Worm (Caenorhabditis elegans) whole organism, L1 larva: ENCODE measurements around the gene egas-3.

Source experiments
- ama-1 ChIP-seq: fragments of 150-350 bp; optimal IDR thresholded peaks from 2 replicates; lab custom pipeline; 2014
- ceh-88 ChIP-seq: fragments of 200-800 bp; sonication (Bioruptor generic); IDR thresholded peaks from 2 replicates; pipeline ENCODE4 v1.3.6; 2022; ENCODE audit warnings: missing genetic modification characterization, missing compliant biosample characterization
- efl-3 ChIP-seq: fragments of 200-800 bp; sonication (Bioruptor generic); optimal IDR thresholded peaks from 2 replicates; lab custom pipeline; 2018; ENCODE audit warnings: mild to moderate bottlenecking, missing genetic modification characterization, missing compliant biosample characterization
- egl-27 ChIP-seq, 2 experiments: fragments of 150-350 bp in 1 of 2; sonication (generic microtip); optimal IDR thresholded peaks; 3 replicates each; lab custom pipeline; 2017 to 2018; ENCODE audit warnings: missing biosample characterization in 2 of 2, missing genetic modification characterization in 2 of 2, missing genetic modification reagents in 2 of 2
- nhr-11 ChIP-seq: fragments of 150-350 bp; optimal IDR thresholded peaks from 2 replicates; lab custom pipeline; 2014; ENCODE audit warnings: missing biosample characterization, missing genetic modification characterization
- nhr-237 ChIP-seq: fragments of 150-350 bp; optimal IDR thresholded peaks from 2 replicates; lab custom pipeline; 2014; ENCODE audit warnings: missing biosample characterization, missing genetic modification characterization
- nhr-28 ChIP-seq: fragments of 150-350 bp; optimal IDR thresholded peaks from 2 replicates; lab custom pipeline; 2014; ENCODE audit warnings: missing biosample characterization, missing genetic modification characterization
- pqm-1 ChIP-seq: sonication (generic microtip); optimal IDR thresholded peaks from 3 replicates; lab custom pipeline; 2017; ENCODE audit warnings: missing biosample characterization, missing genetic modification characterization
- skn-1 ChIP-seq: fragments of 150-350 bp; optimal IDR thresholded peaks from 2 replicates; lab custom pipeline; 2014; ENCODE audit warnings: missing biosample characterization, missing genetic modification characterization
- tbx-2 ChIP-seq: sonication (generic microtip); optimal IDR thresholded peaks from 2 replicates; lab custom pipeline; 2016; ENCODE audit warnings: missing genetic modification characterization, missing compliant biosample characterization
- vab-15 ChIP-seq: sonication (generic microtip); optimal IDR thresholded peaks from 2 replicates; lab custom pipeline; 2017; ENCODE audit warnings: missing genotype, mild to moderate bottlenecking, missing genetic modification characterization, missing compliant biosample characterization
- zag-1 ChIP-seq: fragments of 150-350 bp; optimal IDR thresholded peaks from 2 replicates; lab custom pipeline; 2014; ENCODE audit warnings: missing biosample characterization, missing genetic modification characterization

DNA sequence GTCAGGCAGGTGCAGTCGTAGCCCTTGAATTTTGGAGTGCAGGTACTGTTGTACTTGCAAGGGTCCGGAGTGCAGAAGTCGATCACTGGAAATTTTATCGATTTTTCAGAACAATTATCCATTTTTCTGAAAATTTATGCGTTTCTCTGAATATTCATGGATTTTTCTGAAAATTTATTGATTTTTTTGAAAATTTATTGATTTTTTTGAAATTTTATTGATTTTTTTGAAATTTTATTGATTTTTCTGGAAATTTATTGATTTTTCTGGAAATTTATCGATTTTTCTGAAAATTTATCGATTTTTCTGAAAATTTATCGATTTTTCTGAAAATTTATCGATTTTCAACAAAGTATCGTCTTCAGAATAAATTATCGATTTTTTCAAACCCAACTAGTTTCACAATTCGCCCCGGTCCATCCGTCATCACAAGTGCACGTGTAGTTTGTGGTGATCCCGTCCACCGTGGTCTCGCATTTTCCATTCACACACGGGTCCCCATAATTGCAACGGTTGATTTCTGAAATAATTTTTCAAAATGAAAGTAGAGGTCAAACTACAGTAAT is 4.1 kb downstream of the egas-3 start:
- TF ChIP-seq ceh-88 (no peak), tbx-2 (tag; lab: Kevin White, UChicago) (no peak), pqm-1 (tag; lab: Kevin White, UChicago) (no peak), ama-1 (lab: Kevin White, UChicago) (no peak), nhr-28 (no peak), egl-27 (tag; optimal IDR thresholded peaks at IDR 0.05; lab: Kevin White, UChicago) (no peak), zag-1 (tag; lab: Kevin White, UChicago) (no peak), vab-15 (no peak), skn-1 (tag; lab: Kevin White, UChicago) (no peak), nhr-11 (tag; lab: Kevin White, UChicago) (no peak), efl-3 (GFP tag; lab: Kevin White, UChicago) (no peak), nhr-237 (no peak)
